Worm (Caenorhabditis elegans): ENCODE measurements around the gene F07C6.6.
A peak's percentile ranks its signal among the peaks of the same experiment; 100 is the strongest.

The F07C6.6 gene

ce11 chrIV:12796811-12797210, 4.2 kb downstream of the F07C6.6 start:
- no peak for TF ChIP-seq hlh-12 (tag; optimal IDR thresholded peaks at IDR 0.05)
- no peak for TF ChIP-seq ekl-4 (GFP tag; IDR thresholded peaks at IDR 0.05)
- no peak for TF ChIP-seq tlf-1 (GFP tag; optimal IDR thresholded peaks at IDR 0.05)
- no peak for TF ChIP-seq hsf-1 (GFP tag; IDR thresholded peaks at IDR 0.05)
- no peak for TF ChIP-seq efl-1 (GFP tag; optimal IDR thresholded peaks at IDR 0.05)
- TF ChIP-seq mel-28 (tag; optimal IDR thresholded peaks at IDR 0.05; ENCODE audit: borderline replicate concordance), result no peak
- TF ChIP-seq madf-6 (GFP tag; IDR thresholded peaks at IDR 0.05), result no peak
- no peak for TF ChIP-seq somi-1 (GFP tag; optimal IDR thresholded peaks at IDR 0.05)
- no peak for TF ChIP-seq dpl-1 (GFP tag; optimal IDR thresholded peaks at IDR 0.05)

ce11 chrIV:12805595-12805994, 13.0 kb downstream of the F07C6.6 start, which contains the start of gene F07C6.4:
Gene F07C6.4 (plus strand): TSS chrIV:12805924.
- TF ChIP-seq F37B4.10 (GFP tag; IDR thresholded peaks at IDR 0.05) (no peak), somi-1 (GFP tag; optimal IDR thresholded peaks at IDR 0.05) (no peak), ekl-4 (GFP tag; IDR thresholded peaks at IDR 0.05) (no peak), sptf-2 (GFP tag; optimal IDR thresholded peaks at IDR 0.05) (no peak), lsl-1 (GFP tag; optimal IDR thresholded peaks at IDR 0.05) (peak; percentile 88), dpl-1 (GFP tag; optimal IDR thresholded peaks at IDR 0.05) (no peak), F33H1.4 (GFP tag; IDR thresholded peaks at IDR 0.05) (peak; percentile 85), egl-18 (GFP tag; IDR thresholded peaks at IDR 0.05) (no peak), lin-54 (GFP tag; optimal IDR thresholded peaks at IDR 0.05) (peak; percentile 4), B0261.1 (tag; optimal IDR thresholded peaks at IDR 0.05) (no peak), Y53F4B.3 (GFP tag; IDR thresholded peaks at IDR 0.05) (no peak), nhr-27 (tag; optimal IDR thresholded peaks at IDR 0.05) (no peak), attf-6 (GFP tag; IDR thresholded peaks at IDR 0.05) (0 out of 2 replicates have a peak, but pooled peaks have one; percentile 10), snpc-1.3 (tag; optimal IDR thresholded peaks at IDR 0.05; ENCODE audit: insufficient read depth) (peak; percentile 35), pbrm-1 (GFP tag; IDR thresholded peaks at IDR 0.05) (no peak), madf-6 (GFP tag; IDR thresholded peaks at IDR 0.05) (peak; percentile 90), ztf-28 (GFP tag; IDR thresholded peaks at IDR 0.05) (no peak), him-1 (tag; optimal IDR thresholded peaks at IDR 0.05) (no peak), rec-8 (tag; optimal IDR thresholded peaks at IDR 0.05) (no peak), xnd-1 (tag; optimal IDR thresholded peaks at IDR 0.05) (peak; percentile 85), ceh-91 (GFP tag; IDR thresholded peaks at IDR 0.05) (no peak), F57C9.4 (tag; optimal IDR thresholded peaks at IDR 0.05) (no peak), snpc-3.4 (tag; optimal IDR thresholded peaks at IDR 0.05) (peak; percentile 5), Y95B8A.8 (GFP tag; IDR thresholded peaks at IDR 0.05) (no peak), snpc-4 (GFP tag; optimal IDR thresholded peaks at IDR 0.05) (no peak), snpc-4 (tag; optimal IDR thresholded peaks at IDR 0.05) (peak in 1 of 4 experiments; percentile 62), hsf-1 (GFP tag; IDR thresholded peaks at IDR 0.05) (no peak), efl-1 (GFP tag; optimal IDR thresholded peaks at IDR 0.05) (peak; percentile 53), F57A8.1 (GFP tag; optimal IDR thresholded peaks at IDR 0.05) (no peak), ama-1 (optimal IDR thresholded peaks at IDR 0.05) (no peak), ama-1 (GFP tag; optimal IDR thresholded peaks at IDR 0.05) (no peak), dox-1 (GFP tag; IDR thresholded peaks at IDR 0.05) (peak; percentile 34; the same call in 1 of the 2 replicates), D2030.7 (GFP tag; IDR thresholded peaks at IDR 0.05) (peak; percentile 42; the same call in 1 of the 2 replicates), cebp-1 (GFP tag; IDR thresholded peaks at IDR 0.05) (no peak), cebp-1 (tag; optimal IDR thresholded peaks at IDR 0.05) (no peak), F10E7.11 (tag; optimal IDR thresholded peaks at IDR 0.05) (no peak), madf-8 (GFP tag; conservative IDR thresholded peaks at IDR 0.05) (peak; percentile 52), F23B12.7 (tag; optimal IDR thresholded peaks at IDR 0.05; ENCODE audit: insufficient read depth) (no peak)
